Fruit fly (Drosophila melanogaster) whole organism, embryonic: ENCODE data around the gene Nepl9.

Experiments
- CG11723 ChIP-seq: fragments of 200-800 bp; sonication (Bioruptor generic); optimal IDR thresholded peaks from 2 replicates; lab custom pipeline; 2017; ENCODE audit warnings: missing biosample characterization, mild to moderate bottlenecking, missing genetic modification characterization
- CG1233 ChIP-seq: fragments of 200-800 bp; sonication (Bioruptor generic); optimal IDR thresholded peaks from 4 replicates; lab custom pipeline; 2018; ENCODE audit warnings: missing biosample characterization, mild to moderate bottlenecking, missing genetic modification characterization
- CG12391 ChIP-seq: fragments of 200-800 bp; sonication (Bioruptor generic); optimal IDR thresholded peaks from 3 replicates; lab custom pipeline; 2018; ENCODE audit warnings: missing biosample characterization, mild to moderate bottlenecking, missing genetic modification characterization, moderate library complexity
- CG14710 ChIP-seq: fragments of 200-800 bp; sonication (Bioruptor generic); optimal IDR thresholded peaks from 3 replicates; lab custom pipeline; 2019; ENCODE audit warnings: missing biosample characterization, mild to moderate bottlenecking, missing genetic modification characterization, moderate library complexity
- CG15601 ChIP-seq: fragments of 200-800 bp; sonication (Bioruptor generic); optimal IDR thresholded peaks from 3 replicates; lab custom pipeline; 2019; ENCODE audit warnings: missing biosample characterization, mild to moderate bottlenecking, missing genetic modification characterization, moderate library complexity
- CG16813 ChIP-seq: fragments of 200-800 bp; sonication (Bioruptor generic); IDR thresholded peaks from 3 replicates; pipeline ENCODE4 v1.3.6; 2022; ENCODE audit warnings: missing biosample characterization, missing genetic modification characterization; ENCODE audit not compliant: partially characterized antibody
- CG17328 ChIP-seq: fragments of 200-800 bp; sonication (Bioruptor generic); IDR thresholded peaks from 2 replicates; pipeline ENCODE4 v1.3.6; 2022; ENCODE audit warnings: missing biosample characterization, missing genetic modification characterization
- CG17568 ChIP-seq: fragments of 200-800 bp; sonication (Bioruptor generic); optimal IDR thresholded peaks from 2 replicates; lab custom pipeline; 2018; ENCODE audit warnings: missing biosample characterization, mild to moderate bottlenecking, missing genetic modification characterization, moderate library complexity
- CG18262 ChIP-seq: fragments of 200-800 bp; optimal IDR thresholded peaks from 3 replicates; lab custom pipeline; 2019; ENCODE audit warnings: missing biosample characterization, mild to moderate bottlenecking, missing genetic modification characterization, moderate library complexity
- CG18599 ChIP-seq: fragments of 200-800 bp; sonication (Bioruptor generic); optimal IDR thresholded peaks from 3 replicates; lab custom pipeline; 2017; ENCODE audit warnings: missing biosample characterization, missing genetic modification characterization, mild to moderate bottlenecking, moderate library complexity, missing genetic modification reagents
- CG33213 ChIP-seq: fragments of 200-800 bp; sonication (Bioruptor generic); optimal IDR thresholded peaks from 3 replicates; lab custom pipeline; 2016; ENCODE audit warnings: missing biosample characterization, missing genetic modification characterization
- CG4617 ChIP-seq: fragments of 200-800 bp; sonication (Bioruptor generic); optimal IDR thresholded peaks from 3 replicates; lab custom pipeline; 2016; ENCODE audit warnings: missing biosample characterization, missing genetic modification characterization, borderline replicate concordance
- CG6765 ChIP-seq: fragments of 200-800 bp; sonication (Bioruptor generic); optimal IDR thresholded peaks from 3 replicates; lab custom pipeline; 2017; ENCODE audit warnings: missing biosample characterization, mild to moderate bottlenecking, missing genetic modification characterization
- CG6813 ChIP-seq: fragments of 200-800 bp; sonication (Bioruptor generic); optimal IDR thresholded peaks from 2 replicates; lab custom pipeline; 2017; ENCODE audit warnings: missing biosample characterization, missing genetic modification characterization, mild to moderate bottlenecking, moderate library complexity, missing genetic modification reagents
- CG7839 ChIP-seq: fragments of 200-800 bp; sonication (Bioruptor generic); optimal IDR thresholded peaks from 3 replicates; lab custom pipeline; 2018; ENCODE audit warnings: missing biosample characterization, mild to moderate bottlenecking, missing genetic modification characterization, moderate library complexity
- CG8089 ChIP-seq: fragments of 200-800 bp; sonication (Bioruptor generic); optimal IDR thresholded peaks from 3 replicates; lab custom pipeline; 2016; ENCODE audit warnings: missing biosample characterization, missing genetic modification characterization
- Drgx ChIP-seq: fragments of 200-800 bp; sonication (Bioruptor generic); IDR thresholded peaks from 2 replicates; pipeline ENCODE4 v1.3.6; 2022; ENCODE audit warnings: missing biosample characterization, missing genetic modification characterization
- Fer3 ChIP-seq: fragments of 200-800 bp; sonication (Bioruptor generic); optimal IDR thresholded peaks from 2 replicates; lab custom pipeline; 2018; ENCODE audit warnings: missing biosample characterization, mild to moderate bottlenecking, missing genetic modification characterization, moderate library complexity
- Hr78 ChIP-seq, 2 experiments: fragments of 200-800 bp in 1 of 2; fragments of >200 bp in 1 of 2; sonication (Bioruptor generic) in 1 of 2; optimal IDR thresholded peaks; 2 replicates each; lab custom pipeline; 2017 to 2019; ENCODE audit warnings: missing biosample characterization in 2 of 2, missing genetic modification characterization in 2 of 2, mild to moderate bottlenecking in 1 of 2, moderate library complexity in 1 of 2
- Jarid2 ChIP-seq: fragments of 200-800 bp; sonication (Bioruptor generic); optimal IDR thresholded peaks from 3 replicates; lab custom pipeline; 2017; ENCODE audit warnings: mild to moderate bottlenecking, missing biosample characterization, missing genetic modification reagents, missing genetic modification characterization
- MESR4 ChIP-seq: fragments of 200-800 bp; sonication (Bioruptor generic); optimal IDR thresholded peaks from 2 replicates; lab custom pipeline; 2018; ENCODE audit warnings: missing biosample characterization, mild to moderate bottlenecking, missing genetic modification characterization, moderate library complexity
- Nf-YC ChIP-seq: fragments of 200-800 bp; optimal IDR thresholded peaks from 3 replicates; lab custom pipeline; 2019; ENCODE audit warnings: missing biosample characterization, mild to moderate bottlenecking, missing genetic modification characterization, moderate library complexity
- Ssrp ChIP-seq: fragments of 200-800 bp; sonication (Bioruptor generic); optimal IDR thresholded peaks from 2 replicates; lab custom pipeline; 2018; ENCODE audit warnings: missing biosample characterization, mild to moderate bottlenecking, missing genetic modification characterization, moderate library complexity
- Xrp1 ChIP-seq: fragments of 200-800 bp; sonication (Bioruptor generic); IDR thresholded peaks from 2 replicates; pipeline ENCODE4 v1.3.6; 2022; ENCODE audit warnings: missing biosample characterization, missing genetic modification characterization
- bbx ChIP-seq: fragments of 200-800 bp; sonication (Bioruptor generic); IDR thresholded peaks from 2 replicates; pipeline ENCODE4 v1.3.6; 2022; ENCODE audit warnings: missing biosample characterization, missing genetic modification characterization; ENCODE audit not compliant: partially characterized antibody
- chn ChIP-seq: fragments of 200-800 bp; sonication (Bioruptor generic); optimal IDR thresholded peaks from 2 replicates; lab custom pipeline; 2016; ENCODE audit warnings: missing biosample characterization, missing genetic modification characterization
- dm ChIP-seq: fragments of 200-800 bp; sonication (Bioruptor generic); optimal IDR thresholded peaks from 3 replicates; lab custom pipeline; 2016; ENCODE audit warnings: missing biosample characterization, missing genetic modification characterization
- dmrt11E ChIP-seq: fragments of 200-800 bp; sonication (Bioruptor generic); optimal IDR thresholded peaks from 3 replicates; lab custom pipeline; 2018; ENCODE audit warnings: missing biosample characterization, mild to moderate bottlenecking, missing genetic modification characterization, moderate library complexity
- dysf ChIP-seq: fragments of 200-800 bp; sonication (Bioruptor generic); IDR thresholded peaks from 3 replicates; pipeline ENCODE4 v1.3.6; 2022; ENCODE audit warnings: missing biosample characterization, missing genetic modification characterization
- esg ChIP-seq: fragments of 200-800 bp; sonication (Bioruptor generic); conservative IDR thresholded peaks from 2 replicates; pipeline ENCODE4 v1.3.6; 2022; ENCODE audit warnings: missing biosample characterization, missing genetic modification characterization
- eve ChIP-seq, 2 experiments: fragments of >200 bp; optimal IDR thresholded peaks; 2 replicates each; lab custom pipeline; 2017; ENCODE audit warnings: missing biosample characterization in 2 of 2, missing genetic modification characterization in 2 of 2
- gcm ChIP-seq: fragments of 200-800 bp; sonication (Bioruptor generic); optimal IDR thresholded peaks from 2 replicates; lab custom pipeline; 2019; ENCODE audit warnings: missing biosample characterization, mild to moderate bottlenecking, missing genetic modification characterization, moderate library complexity
- gcm2 ChIP-seq: fragments of 200-800 bp; sonication (Bioruptor generic); optimal IDR thresholded peaks from 2 replicates; lab custom pipeline; 2016; ENCODE audit warnings: missing biosample characterization, missing genetic modification characterization
- gro ChIP-seq: fragments of 200-800 bp; sonication (Bioruptor generic); optimal IDR thresholded peaks from 2 replicates; lab custom pipeline; 2016; ENCODE audit warnings: missing biosample characterization, missing genetic modification characterization
- gsb-n ChIP-seq: fragments of 200-800 bp; sonication (Bioruptor generic); optimal IDR thresholded peaks from 3 replicates; lab custom pipeline; 2018; ENCODE audit warnings: missing biosample characterization, mild to moderate bottlenecking, missing genetic modification characterization
- h ChIP-seq: fragments of >200 bp; optimal IDR thresholded peaks from 2 replicates; lab custom pipeline; 2017
- klu ChIP-seq: fragments of 200-800 bp; sonication (Bioruptor generic); IDR thresholded peaks from 2 replicates; pipeline ENCODE4 v1.3.6; 2022; ENCODE audit warnings: missing biosample characterization, missing genetic modification characterization
- lbe ChIP-seq: fragments of 200-800 bp; sonication (Bioruptor generic); optimal IDR thresholded peaks from 2 replicates; lab custom pipeline; 2016; ENCODE audit warnings: missing biosample characterization, mild to moderate bottlenecking, missing genetic modification characterization
- maf-S ChIP-seq: fragments of 200-800 bp; sonication (Bioruptor generic); optimal IDR thresholded peaks from 2 replicates; lab custom pipeline; 2016; ENCODE audit warnings: missing biosample characterization, missing genetic modification characterization
- nerfin-1 ChIP-seq: fragments of 200-800 bp; sonication (Bioruptor generic); optimal IDR thresholded peaks from 3 replicates; lab custom pipeline; 2019; ENCODE audit warnings: missing biosample characterization, mild to moderate bottlenecking, missing genetic modification characterization, moderate library complexity
- onecut ChIP-seq: fragments of 200-800 bp; sonication (Bioruptor generic); IDR thresholded peaks from 2 replicates; pipeline ENCODE4 v1.3.6; 2022; ENCODE audit warnings: missing biosample characterization, missing genetic modification characterization
- otp ChIP-seq: fragments of 200-800 bp; sonication (Bioruptor generic); IDR thresholded peaks from 3 replicates; pipeline ENCODE4, ENCODE4 v1.3.6; 2022; ENCODE audit warnings: missing biosample characterization, missing genetic modification characterization
- phol ChIP-seq: fragments of 200-800 bp; sonication (Bioruptor generic); optimal IDR thresholded peaks from 3 replicates; lab custom pipeline; 2018; ENCODE audit warnings: missing biosample characterization, mild to moderate bottlenecking, missing genetic modification characterization, moderate library complexity
- pzg ChIP-seq: fragments of 200-800 bp; sonication (Bioruptor generic); optimal IDR thresholded peaks from 3 replicates; lab custom pipeline; 2018; ENCODE audit warnings: missing biosample characterization, mild to moderate bottlenecking, missing genetic modification characterization, moderate library complexity
- seq ChIP-seq: fragments of 200-800 bp; sonication (Bioruptor generic); IDR thresholded peaks from 2 replicates; pipeline ENCODE4 v1.3.6; 2022; ENCODE audit warnings: missing biosample characterization, missing genetic modification characterization
- shn ChIP-seq: fragments of 200-800 bp; sonication (Bioruptor generic); optimal IDR thresholded peaks from 3 replicates; lab custom pipeline; 2016; ENCODE audit warnings: missing biosample characterization, missing genetic modification characterization
- tna ChIP-seq: fragments of 200-800 bp; sonication (Bioruptor generic); IDR thresholded peaks from 2 replicates; pipeline ENCODE4 v1.3.6; 2022; ENCODE audit warnings: missing biosample characterization, missing genetic modification characterization; ENCODE audit not compliant: partially characterized antibody
- trh ChIP-seq: fragments of 200-800 bp; sonication (Bioruptor generic); optimal IDR thresholded peaks from 2 replicates; lab custom pipeline; 2016; ENCODE audit warnings: missing biosample characterization, missing genetic modification characterization

Nepl9 gene

dm6 chr2L:16818335-16818973 is 18.6 kb downstream of the Nepl9 start (continued):
- TF ChIP-seq CG15601 (tag; lab: Kevin White, UChicago), result peak; percentile 52
- peak; percentile 43 for TF ChIP-seq CG7839 (tag; lab: Kevin White, UChicago)
- peak; percentile 20 for TF ChIP-seq Jarid2
- TF ChIP-seq CG1233 (GFP tag; lab: Kevin White, UChicago), result peak; percentile 33
- no peak for TF ChIP-seq trh
- peak; percentile 43 for TF ChIP-seq dmrt11E (tag; lab: Kevin White, UChicago)
- TF ChIP-seq CG6813, result peak; percentile 48
- TF ChIP-seq Xrp1 (GFP tag; lab: Robert Waterston, UW), result peak; percentile 58
- TF ChIP-seq CG16813 (GFP tag; lab: Robert Waterston, UW), result no peak
- TF ChIP-seq dysf, result peak; percentile 34; the same call in 1 of the 3 replicates
- TF ChIP-seq nerfin-1 (tag; lab: Kevin White, UChicago), result peak; percentile 36
- peak; percentile 57 for TF ChIP-seq phol (tag; lab: Kevin White, UChicago)
- TF ChIP-seq CG18262, result peak; percentile 75

- TF ChIP-seq maf-S (GFP tag; lab: Kevin White, UChicago) (no peak), MESR4 (no peak), Nf-YC (tag; lab: Kevin White, UChicago) (no peak), gcm2 (GFP tag; lab: Kevin White, UChicago) (no peak), Fer3 (tag; lab: Kevin White, UChicago) (peak; percentile 35), bbx (GFP tag; lab: Robert Waterston, UW) (no peak), Drgx (GFP tag; lab: Robert Waterston, UW) (no peak), gro (peak; percentile 31), CG17568 (GFP tag; lab: Kevin White, UChicago) (no peak), lbe (GFP tag; lab: Kevin White, UChicago) (no peak), klu (GFP tag; lab: Robert Waterston, UW) (no peak), shn (GFP tag; lab: Kevin White, UChicago) (peak; percentile 38), CG6765 (GFP tag; lab: Kevin White, UChicago) (no peak), esg (no peak), CG4617 (no peak), otp (GFP tag; lab: Robert Waterston, UW) (peak; percentile 52; the same call in 1 of the 3 replicates), CG17328 (GFP tag; lab: Robert Waterston, UW) (0 out of 2 replicates have a peak, but pooled peaks have one; percentile 30), h (lab: Kevin White, UChicago) (no peak), onecut (GFP tag; lab: Robert Waterston, UW) (no peak), CG12391 (tag; lab: Kevin White, UChicago) (no peak), dm (GFP tag; lab: Kevin White, UChicago) (no peak), Hr78 (GFP tag; optimal IDR thresholded peaks at IDR 0.05; lab: Kevin White, UChicago) (no peak), seq (GFP tag; lab: Robert Waterston, UW) (0 out of 2 replicates have a peak, but pooled peaks have one; percentile 30), CG11723 (GFP tag; lab: Kevin White, UChicago) (no peak), CG8089 (GFP tag; lab: Kevin White, UChicago) (no peak), CG14710 (tag; lab: Kevin White, UChicago) (no peak), gcm (no peak), eve (GFP tag; optimal IDR thresholded peaks at IDR 0.05; lab: Kevin White, UChicago) (no peak), tna (GFP tag; lab: Robert Waterston, UW) (no peak), gsb-n (no peak), chn (GFP tag; lab: Kevin White, UChicago) (no peak), Ssrp (tag; lab: Kevin White, UChicago) (no peak), CG18599 (GFP tag; lab: Kevin White, UChicago) (no peak), CG33213 (no peak), pzg (no peak)
These were observed 19.5 kb downstream of the Nepl9 start for dm6 chr2L:16817421-16818101.
